Worm (Caenorhabditis elegans): ENCODE results near the gene F38E9.6.
A peak's percentile ranks its signal among the peaks of the same experiment; 100 is the strongest.

The F38E9.6 gene

ce11 chrX:16432143-16432542, at the start of gene F38E9.6:
Gene F38E9.6 (plus strand): TSS chrX:16432443.
- no peak for TF ChIP-seq che-1 (tag; optimal IDR thresholded peaks at IDR 0.05)
- TF ChIP-seq nhr-232 (tag; optimal IDR thresholded peaks at IDR 0.05): no peak
- no peak for TF ChIP-seq sdc-2 (tag; optimal IDR thresholded peaks at IDR 0.05)
- TF ChIP-seq hlh-8 (tag; optimal IDR thresholded peaks at IDR 0.05): no peak

- TF ChIP-seq K02D7.2 (tag; optimal IDR thresholded peaks at IDR 0.05) (no peak), madf-2 (tag; optimal IDR thresholded peaks at IDR 0.05) (no peak), elt-4 (tag; optimal IDR thresholded peaks at IDR 0.05) (peak; percentile 72)
These were observed 49.2 kb upstream of the F38E9.6 start for ce11 chrX:16383084-16383483.

- TF ChIP-seq F13H6.1 (tag; optimal IDR thresholded peaks at IDR 0.05) (no peak), pag-3 (tag; optimal IDR thresholded peaks at IDR 0.05; ENCODE audit: borderline replicate concordance) (no peak), zip-5 (tag; optimal IDR thresholded peaks at IDR 0.05) (no peak)
These were observed 48.2 kb upstream of the F38E9.6 start for ce11 chrX:16384010-16384409.

- no peak for TF ChIP-seq ttx-3 (tag; optimal IDR thresholded peaks at IDR 0.05)
- no peak for TF ChIP-seq ceh-30 (tag; optimal IDR thresholded peaks at IDR 0.05)
- TF ChIP-seq tbx-7 (tag; optimal IDR thresholded peaks at IDR 0.05): no peak
- no peak for TF ChIP-seq C38D4.7 (GFP tag; optimal IDR thresholded peaks at IDR 0.05)
- no peak for TF ChIP-seq C08G9.2 (tag; optimal IDR thresholded peaks at IDR 0.05)
- no peak for TF ChIP-seq elt-2 (tag; optimal IDR thresholded peaks at IDR 0.05)
- TF ChIP-seq pros-1 (tag; optimal IDR thresholded peaks at IDR 0.05): no peak
- TF ChIP-seq nhr-11 (tag; optimal IDR thresholded peaks at IDR 0.05): no peak
- TF ChIP-seq pqm-1 (tag; optimal IDR thresholded peaks at IDR 0.05): no peak
- TF ChIP-seq sox-4 (tag; optimal IDR thresholded peaks at IDR 0.05): no peak
- TF ChIP-seq unc-55 (GFP tag; optimal IDR thresholded peaks at IDR 0.05): no peak
- TF ChIP-seq elt-4 (tag; optimal IDR thresholded peaks at IDR 0.05): no peak
- TF ChIP-seq odd-2 (tag; optimal IDR thresholded peaks at IDR 0.05): no peak
- no peak for TF ChIP-seq K02D7.2 (tag; optimal IDR thresholded peaks at IDR 0.05)
- no peak for TF ChIP-seq sox-2 (GFP tag; IDR thresholded peaks at IDR 0.05)
- no peak for TF ChIP-seq hlh-6 (tag; optimal IDR thresholded peaks at IDR 0.05)
- no peak for TF ChIP-seq dmd-4 (tag; optimal IDR thresholded peaks at IDR 0.05; ENCODE audit: borderline replicate concordance)
- TF ChIP-seq eyg-1 (tag; optimal IDR thresholded peaks at IDR 0.05): no peak
These were observed 45.0 kb upstream of the F38E9.6 start for ce11 chrX:16387206-16387605.

- peak; percentile 89 for TF ChIP-seq unc-55 (GFP tag; optimal IDR thresholded peaks at IDR 0.05)
- TF ChIP-seq nfya-1 (tag; optimal IDR thresholded peaks at IDR 0.05): no peak
- no peak for TF ChIP-seq pag-3 (tag; optimal IDR thresholded peaks at IDR 0.05; ENCODE audit: borderline replicate concordance)
- no peak for TF ChIP-seq sox-4 (tag; optimal IDR thresholded peaks at IDR 0.05)
These were observed 44.4 kb upstream of the F38E9.6 start for ce11 chrX:16387690-16388361.

ce11 chrX:16388362-16388761, 43.9 kb upstream of the F38E9.6 start:
- TF ChIP-seq ztf-16 (tag; optimal IDR thresholded peaks at IDR 0.05): no peak
- no peak for TF ChIP-seq npax-4 (tag; optimal IDR thresholded peaks at IDR 0.05)
- TF ChIP-seq ceh-45 (GFP tag; IDR thresholded peaks at IDR 0.05): no peak
- no peak for TF ChIP-seq sox-2 (GFP tag; IDR thresholded peaks at IDR 0.05)
- TF ChIP-seq nfya-1 (tag; optimal IDR thresholded peaks at IDR 0.05): no peak
- TF ChIP-seq F13H6.1 (tag; optimal IDR thresholded peaks at IDR 0.05): no peak
- no peak for TF ChIP-seq ref-2 (tag; optimal IDR thresholded peaks at IDR 0.05)
- no peak for TF ChIP-seq madf-2 (tag; optimal IDR thresholded peaks at IDR 0.05)
- TF ChIP-seq unc-86 (tag; optimal IDR thresholded peaks at IDR 0.05): no peak
- TF ChIP-seq ceh-24 (tag; optimal IDR thresholded peaks at IDR 0.05): no peak
- TF ChIP-seq ceh-9 (tag; optimal IDR thresholded peaks at IDR 0.05): no peak
- no peak for TF ChIP-seq fkh-10 (GFP tag; optimal IDR thresholded peaks at IDR 0.05)
- TF ChIP-seq elt-2 (tag; optimal IDR thresholded peaks at IDR 0.05): no peak
- no peak for TF ChIP-seq ceh-34 (tag; optimal IDR thresholded peaks at IDR 0.05)
